Fruit fly (Drosophila melanogaster) whole organism, embryonic: Measurements from ENCODE around the gene CG10866.

Experiments
- Aef1 ChIP-seq: fragments of 200-800 bp; sonication (Bioruptor generic); IDR thresholded peaks from 3 replicates; pipeline ENCODE4 v1.3.6; 2022; ENCODE audit warnings: missing biosample characterization, missing genetic modification characterization
- Atf6 ChIP-seq: fragments of 200-800 bp; sonication (Bioruptor generic); IDR thresholded peaks from 2 replicates; pipeline ENCODE4 v1.3.6; 2022; ENCODE audit warnings: missing biosample characterization, missing genetic modification characterization
- CG1024 ChIP-seq: fragments of 200-800 bp; sonication (Bioruptor generic); IDR thresholded peaks from 2 replicates; pipeline ENCODE4 v1.3.6; 2022; ENCODE audit warnings: missing biosample characterization, missing genetic modification characterization
- CG10366 ChIP-seq: fragments of 200-800 bp; sonication (Bioruptor generic); IDR thresholded peaks from 2 replicates; pipeline ENCODE4 v1.3.6; 2022; ENCODE audit warnings: missing biosample characterization, missing genetic modification characterization
- CG10565 ChIP-seq: fragments of 200-800 bp; sonication (Bioruptor generic); optimal IDR thresholded peaks from 3 replicates; lab custom pipeline; 2016; ENCODE audit warnings: missing biosample characterization, mild to moderate bottlenecking, missing genetic modification characterization
- CG11456 ChIP-seq: fragments of 200-800 bp; sonication (Bioruptor generic); IDR thresholded peaks from 3 replicates; pipeline ENCODE4 v1.3.6; 2022; ENCODE audit warnings: missing biosample characterization, missing genetic modification characterization
- CG11723 ChIP-seq: fragments of 200-800 bp; sonication (Bioruptor generic); optimal IDR thresholded peaks from 2 replicates; lab custom pipeline; 2017; ENCODE audit warnings: missing biosample characterization, mild to moderate bottlenecking, missing genetic modification characterization
- CG13123 ChIP-seq: fragments of 200-800 bp; sonication (Bioruptor generic); optimal IDR thresholded peaks from 2 replicates; lab custom pipeline; 2016; ENCODE audit warnings: missing biosample characterization, missing genetic modification characterization
- CG13287 ChIP-seq: fragments of 200-800 bp; sonication (Bioruptor generic); IDR thresholded peaks from 2 replicates; pipeline ENCODE4 v1.3.6; 2022; ENCODE audit warnings: missing biosample characterization, missing genetic modification characterization; ENCODE audit not compliant: partially characterized antibody
- CG14050 ChIP-seq: fragments of 200-800 bp; sonication (Bioruptor generic); IDR thresholded peaks from 3 replicates; pipeline ENCODE4 v1.3.6; 2022; ENCODE audit warnings: missing biosample characterization, missing genetic modification characterization
- CG15514 ChIP-seq: fragments of 200-800 bp; sonication (Bioruptor generic); optimal IDR thresholded peaks from 3 replicates; lab custom pipeline; 2017; ENCODE audit warnings: missing biosample characterization, missing genetic modification characterization, mild to moderate bottlenecking, moderate library complexity, missing genetic modification reagents
- CG17802 ChIP-seq: fragments of 200-800 bp; sonication (Bioruptor generic); optimal IDR thresholded peaks from 2 replicates; lab custom pipeline; 2018; ENCODE audit warnings: missing biosample characterization, mild to moderate bottlenecking, missing genetic modification characterization, moderate library complexity
- CG2120 ChIP-seq: fragments of 200-800 bp; sonication (Bioruptor generic); optimal IDR thresholded peaks from 3 replicates; lab custom pipeline; 2016; ENCODE audit warnings: missing biosample characterization, missing genetic modification characterization
- CG32772 ChIP-seq: fragments of 200-800 bp; sonication (Bioruptor generic); IDR thresholded peaks from 2 replicates; pipeline ENCODE4 v1.3.6; 2022; ENCODE audit warnings: missing biosample characterization, missing genetic modification characterization
- CG5953 ChIP-seq: fragments of 200-800 bp; sonication (Bioruptor generic); IDR thresholded peaks from 2 replicates; pipeline ENCODE4 v1.3.6; 2022; ENCODE audit warnings: missing biosample characterization, missing genetic modification characterization
- CG6689 ChIP-seq: fragments of 200-800 bp; sonication (Bioruptor generic); IDR thresholded peaks from 2 replicates; pipeline ENCODE4 v1.3.6; 2022; ENCODE audit warnings: missing biosample characterization, missing genetic modification characterization
- CG6765 ChIP-seq: fragments of 200-800 bp; sonication (Bioruptor generic); optimal IDR thresholded peaks from 3 replicates; lab custom pipeline; 2017; ENCODE audit warnings: missing biosample characterization, mild to moderate bottlenecking, missing genetic modification characterization
- CG7372 ChIP-seq: fragments of 200-800 bp; sonication (Bioruptor generic); IDR thresholded peaks from 2 replicates; pipeline ENCODE4 v1.3.6; 2022; ENCODE audit warnings: missing biosample characterization, missing genetic modification characterization
- CG7745 ChIP-seq: fragments of 200-800 bp; sonication (Bioruptor generic); optimal IDR thresholded peaks from 2 replicates; lab custom pipeline; 2018; ENCODE audit warnings: missing biosample characterization, mild to moderate bottlenecking, missing genetic modification characterization, moderate library complexity
- CG9437 ChIP-seq: fragments of 200-800 bp; sonication (Bioruptor generic); optimal IDR thresholded peaks from 2 replicates; lab custom pipeline; 2018; ENCODE audit warnings: missing biosample characterization, mild to moderate bottlenecking, missing genetic modification characterization
- CG9817 ChIP-seq: fragments of 200-800 bp; sonication (Bioruptor generic); optimal IDR thresholded peaks from 2 replicates; lab custom pipeline; 2018; ENCODE audit warnings: missing biosample characterization, mild to moderate bottlenecking, missing genetic modification characterization, moderate library complexity
- CHES-1-like ChIP-seq: fragments of 200-800 bp; sonication (Bioruptor generic); optimal IDR thresholded peaks from 2 replicates; lab custom pipeline; 2016; ENCODE audit warnings: missing biosample characterization, missing genetic modification characterization
- Chrac-16 ChIP-seq: fragments of 200-800 bp; sonication (Bioruptor generic); optimal IDR thresholded peaks from 3 replicates; lab custom pipeline; 2016; ENCODE audit warnings: missing biosample characterization, missing genetic modification characterization
- Dad ChIP-seq: fragments of 200-800 bp; sonication (Bioruptor generic); optimal IDR thresholded peaks from 3 replicates; lab custom pipeline; 2016; ENCODE audit warnings: missing biosample characterization, missing genetic modification characterization
- Fer3 ChIP-seq: fragments of 200-800 bp; sonication (Bioruptor generic); optimal IDR thresholded peaks from 2 replicates; lab custom pipeline; 2018; ENCODE audit warnings: missing biosample characterization, mild to moderate bottlenecking, missing genetic modification characterization, moderate library complexity
- H15 ChIP-seq: fragments of 200-800 bp; sonication (Bioruptor generic); IDR thresholded peaks from 3 replicates; pipeline ENCODE4 v1.3.6; 2022; ENCODE audit warnings: missing biosample characterization, missing genetic modification characterization
- Hr3 ChIP-seq: fragments of 200-800 bp; sonication (Bioruptor generic); optimal IDR thresholded peaks from 3 replicates; lab custom pipeline; 2016; ENCODE audit warnings: missing biosample characterization, missing genetic modification characterization
- NC2α ChIP-seq: fragments of 200-800 bp; sonication (Bioruptor generic); optimal IDR thresholded peaks from 2 replicates; lab custom pipeline; 2016; ENCODE audit warnings: missing biosample characterization, missing genetic modification characterization
- NK7.1 ChIP-seq: fragments of 200-800 bp; sonication (Bioruptor generic); optimal IDR thresholded peaks from 3 replicates; lab custom pipeline; 2016; ENCODE audit warnings: missing biosample characterization, missing genetic modification characterization
- Opbp ChIP-seq: fragments of 200-800 bp; sonication (Bioruptor generic); IDR thresholded peaks from 3 replicates; pipeline ENCODE4 v1.3.6; 2022; ENCODE audit warnings: missing biosample characterization, missing genetic modification characterization; ENCODE audit not compliant: partially characterized antibody
- Ptx1 ChIP-seq: fragments of 200-800 bp; sonication (Bioruptor generic); IDR thresholded peaks from 2 replicates; pipeline ENCODE4 v1.3.6; 2022; ENCODE audit warnings: missing biosample characterization, missing genetic modification characterization
- ab ChIP-seq: fragments of 200-800 bp; sonication (Bioruptor generic); optimal IDR thresholded peaks from 2 replicates; lab custom pipeline; 2016; ENCODE audit warnings: missing biosample characterization, missing genetic modification characterization
- danr ChIP-seq: fragments of 200-800 bp; sonication (Bioruptor generic); IDR thresholded peaks from 2 replicates; pipeline ENCODE4 v1.3.6; 2022; ENCODE audit warnings: missing biosample characterization, missing genetic modification characterization
- emc ChIP-seq: fragments of 200-800 bp; sonication (Bioruptor generic); optimal IDR thresholded peaks from 2 replicates; lab custom pipeline; 2016; ENCODE audit warnings: missing biosample characterization, missing genetic modification characterization
- ems ChIP-seq: fragments of 200-800 bp; sonication (Bioruptor generic); optimal IDR thresholded peaks from 3 replicates; lab custom pipeline; 2016; ENCODE audit warnings: missing biosample characterization, missing genetic modification characterization
- hkb ChIP-seq, 2 experiments: fragments of 200-800 bp in 1 of 2; fragments of >200 bp in 1 of 2; sonication (Bioruptor generic) in 1 of 2; IDR thresholded peaks in 1 of 2; optimal IDR thresholded peaks in 1 of 2; 2 replicates each; pipeline versions ENCODE4 v1.3.6 to Lab custom; 2017 to 2022; ENCODE audit warnings: missing biosample characterization in 1 of 2, missing genetic modification characterization in 1 of 2
- lilli ChIP-seq: fragments of 200-800 bp; sonication (Bioruptor generic); optimal IDR thresholded peaks from 3 replicates; lab custom pipeline; 2016; ENCODE audit warnings: missing biosample characterization, missing genetic modification characterization
- odd ChIP-seq: fragments of 200-800 bp; sonication (Bioruptor generic); optimal IDR thresholded peaks from 2 replicates; lab custom pipeline; 2017; ENCODE audit warnings: missing biosample characterization, mild to moderate bottlenecking, missing genetic modification characterization
- peb ChIP-seq: fragments of 200-800 bp; sonication (Bioruptor generic); IDR thresholded peaks from 2 replicates; pipeline ENCODE4 v1.3.6; 2022; ENCODE audit warnings: missing biosample characterization, missing genetic modification characterization
- pum ChIP-seq: fragments of 200-800 bp; sonication (Bioruptor generic); optimal IDR thresholded peaks from 2 replicates; lab custom pipeline; 2016; ENCODE audit warnings: missing biosample characterization, missing genetic modification characterization
- ro ChIP-seq: fragments of 200-800 bp; sonication (Bioruptor generic); IDR thresholded peaks from 2 replicates; pipeline ENCODE4 v1.3.6; 2022; ENCODE audit warnings: missing biosample characterization, missing genetic modification characterization
- run ChIP-seq: fragments of 200-800 bp; sonication (Bioruptor generic); optimal IDR thresholded peaks from 3 replicates; lab custom pipeline; 2018; ENCODE audit warnings: missing biosample characterization, mild to moderate bottlenecking, missing genetic modification characterization
- sc ChIP-seq, 3 experiments: fragments of >200 bp in 2 of 3; fragments of 200-800 bp in 1 of 3; sonication (Bioruptor generic) in 1 of 3; optimal IDR thresholded peaks; 2 replicates in 2 of 3; 3 replicates in 1 of 3; lab custom pipeline; 2017; ENCODE audit warnings: mild to moderate bottlenecking in 1 of 3, missing biosample characterization in 1 of 3, missing genetic modification characterization in 1 of 3, missing genetic modification reagents in 1 of 3
- schlank ChIP-seq: fragments of 200-800 bp; sonication (Bioruptor generic); optimal IDR thresholded peaks from 2 replicates; lab custom pipeline; 2018; ENCODE audit warnings: missing biosample characterization, mild to moderate bottlenecking, missing genetic modification characterization
- sens ChIP-seq: fragments of 200-800 bp; sonication (Bioruptor generic); peaks from one replicate; lab custom pipeline; 2016; ENCODE audit warnings: missing biosample characterization, missing genetic modification characterization
- tll ChIP-seq, 2 experiments: fragments of 200-800 bp in 1 of 2; fragments of >200 bp in 1 of 2; sonication (Bioruptor generic) in 1 of 2; optimal IDR thresholded peaks; 2 replicates each; lab custom pipeline; 2017 to 2019; ENCODE audit warnings: missing biosample characterization in 2 of 2, missing genetic modification characterization in 2 of 2, mild to moderate bottlenecking in 1 of 2, moderate library complexity in 1 of 2
- toy ChIP-seq: fragments of 200-800 bp; sonication (Bioruptor generic); IDR thresholded peaks from 2 replicates; pipeline ENCODE4 v1.3.6; 2022; ENCODE audit warnings: missing biosample characterization, missing genetic modification characterization
- vvl ChIP-seq: fragments of 200-800 bp; sonication (Bioruptor generic); IDR thresholded peaks from 2 replicates; pipeline ENCODE4 v1.3.6; 2022; ENCODE audit warnings: missing biosample characterization, missing genetic modification characterization
- yki ChIP-seq: fragments of >200 bp; optimal IDR thresholded peaks from 3 replicates; lab custom pipeline; 2018
- z ChIP-seq: fragments of 200-800 bp; sonication (Bioruptor generic); IDR thresholded peaks from 3 replicates; pipeline ENCODE4 v1.3.6; 2022; ENCODE audit warnings: missing biosample characterization, missing genetic modification characterization

The CG10866 gene

dm6 chr3L:3902491-3903198 lies 35.1 kb downstream of the CG10866 start, which contains the start of gene Ubi-p63E (continued):
- TF ChIP-seq hkb (optimal IDR thresholded peaks at IDR 0.05; lab: Kevin White, UChicago) (no peak), hkb (GFP tag; IDR thresholded peaks at IDR 0.05; lab: Robert Waterston, UW) (no peak), CG7372 (GFP tag; lab: Robert Waterston, UW) (no peak), sc (optimal IDR thresholded peaks at IDR 0.05; lab: Kevin White, UChicago) (no peak), sc (GFP tag; optimal IDR thresholded peaks at IDR 0.05; lab: Kevin White, UChicago) (peak; percentile 44), CG9437 (GFP tag; lab: Kevin White, UChicago) (peak; percentile 63), CG9817 (tag; lab: Kevin White, UChicago) (peak; percentile 63), CG5953 (GFP tag; lab: Robert Waterston, UW) (no peak), ab (peak; percentile 13), NC2α (GFP tag; lab: Kevin White, UChicago) (peak; percentile 24), lilli (peak; percentile 4), CG15514 (GFP tag; lab: Kevin White, UChicago) (peak; percentile 58), tll (GFP tag; optimal IDR thresholded peaks at IDR 0.05; lab: Kevin White, UChicago) (no peak), Atf6 (GFP tag; lab: Robert Waterston, UW) (no peak), CG2120 (GFP tag; lab: Kevin White, UChicago) (peak; percentile 81), Aef1 (no peak), danr (GFP tag; lab: Robert Waterston, UW) (no peak), Dad (GFP tag; lab: Kevin White, UChicago) (peak; percentile 37), Hr3 (GFP tag; lab: Kevin White, UChicago) (peak; percentile 56), CG1024 (no peak), CHES-1-like (peak; percentile 54), CG13123 (no peak), H15 (GFP tag; lab: Robert Waterston, UW) (no peak), z (GFP tag; lab: Robert Waterston, UW) (no peak), CG14050 (GFP tag; lab: Robert Waterston, UW) (no peak), CG7745 (tag; lab: Kevin White, UChicago) (peak; percentile 9), schlank (no peak), sens (GFP tag; lab: Kevin White, UChicago) (peak; percentile 94), CG6689 (GFP tag; lab: Robert Waterston, UW) (no peak), ro (GFP tag; lab: Robert Waterston, UW) (no peak), peb (GFP tag; lab: Robert Waterston, UW) (no peak), Ptx1 (GFP tag; lab: Robert Waterston, UW) (no peak), ems (GFP tag; lab: Kevin White, UChicago) (peak; percentile 55), vvl (GFP tag; lab: Robert Waterston, UW) (no peak), toy (GFP tag; lab: Robert Waterston, UW) (no peak), CG13287 (GFP tag; lab: Robert Waterston, UW) (no peak), CG10565 (no peak), Fer3 (tag; lab: Kevin White, UChicago) (peak; percentile 60), yki (lab: Kevin White, UChicago) (no peak), NK7.1 (GFP tag; lab: Kevin White, UChicago) (peak; percentile 44), CG32772 (GFP tag; lab: Robert Waterston, UW) (no peak), CG17802 (no peak), pum (GFP tag; lab: Kevin White, UChicago) (peak; percentile 75), Opbp (GFP tag; lab: Robert Waterston, UW) (no peak), CG11456 (GFP tag; lab: Robert Waterston, UW) (no peak), CG10366 (GFP tag; lab: Robert Waterston, UW) (no peak), CG6765 (no peak), Chrac-16 (GFP tag; lab: Kevin White, UChicago) (peak; percentile 52), emc (GFP tag; lab: Kevin White, UChicago) (peak; percentile 28), CG11723 (GFP tag; lab: Kevin White, UChicago) (peak; percentile 31), odd (GFP tag; lab: Kevin White, UChicago) (no peak), run (no peak)
